2 worm cellular contexts compared by ENCODE assay signal in genomic region chrV:14793043-14793442, ce11.
A peak's percentile ranks its signal among the peaks of the same experiment; 100 is the strongest.
TF ChIP-seq lines count a peak whose summit lies in the region.

No protein-coding gene starts in this region.

TF ChIP-seq in whole organism, late embryonic, 69 proteins besides CTCF, POLR2A, EP300 and RAD21:
- TF ChIP-seq ceh-31 (tag; optimal IDR thresholded peaks at IDR 0.05; lab: Kevin White, UChicago) (peak; percentile 1), ahr-1 (tag; optimal IDR thresholded peaks at IDR 0.05; lab: Kevin White, UChicago) (no peak)
TF ChIP-seq in whole organism, late embryonic: peak in this region for 1.

TF ChIP-seq in whole organism, mixed stage, embryonic, 35 proteins besides CTCF, POLR2A, EP300 and RAD21:
- TF ChIP-seq cnd-1 (tag; optimal IDR thresholded peaks at IDR 0.05; lab: Kevin White, UChicago) (peak; percentile 66), drap-1 (GFP tag; optimal IDR thresholded peaks at IDR 0.05; lab: Kevin White, UChicago) (peak; percentile 62), nhr-2 (tag; optimal IDR thresholded peaks at IDR 0.05; lab: Kevin White, UChicago) (peak; percentile 45), elt-3 (tag; optimal IDR thresholded peaks at IDR 0.05; lab: Kevin White, UChicago) (no peak), flh-1 (GFP tag; optimal IDR thresholded peaks at IDR 0.05; lab: Kevin White, UChicago) (no peak), ceh-39 (tag; optimal IDR thresholded peaks at IDR 0.05; lab: Kevin White, UChicago) (no peak), mls-2 (tag; optimal IDR thresholded peaks at IDR 0.05; lab: Kevin White, UChicago) (peak; percentile 27), pha-4 (tag; optimal IDR thresholded peaks at IDR 0.05; lab: Kevin White, UChicago) (no peak), nhr-12 (tag; optimal IDR thresholded peaks at IDR 0.05; lab: Kevin White, UChicago) (no peak), tbx-8 (GFP tag; optimal IDR thresholded peaks at IDR 0.05; lab: Kevin White, UChicago) (no peak), zip-8 (tag; optimal IDR thresholded peaks at IDR 0.05; lab: Kevin White, UChicago) (peak; percentile 86)
